Worm (Caenorhabditis elegans) whole organism, mixed stage, embryonic: ENCODE data around the gene C27A2.8.

Experiments used
- blmp-1 ChIP-seq: fragments of 150-350 bp; optimal IDR thresholded peaks from 2 replicates; lab custom pipeline; 2014; ENCODE audit warnings: missing biosample characterization, missing genetic modification characterization
- ces-1 ChIP-seq: fragments of 150-350 bp; optimal IDR thresholded peaks from 2 replicates; lab custom pipeline; 2014; ENCODE audit warnings: missing biosample characterization, missing genetic modification reagents, missing genetic modification characterization
- drap-1 ChIP-seq: fragments of 200-800 bp; sonication (Bioruptor generic); optimal IDR thresholded peaks from 3 replicates; lab custom pipeline; 2018; ENCODE audit warnings: mild to moderate bottlenecking, missing genetic modification characterization, missing compliant biosample characterization
- elt-1 ChIP-seq: sonication (generic microtip); optimal IDR thresholded peaks from 2 replicates; lab custom pipeline; 2017; ENCODE audit warnings: missing genetic modification characterization, mild to moderate bottlenecking, missing compliant biosample characterization, antibody characterized with exemption, moderate library complexity, borderline replicate concordance; ENCODE audit not compliant: insufficient read depth
- elt-3 ChIP-seq: fragments of 150-350 bp; optimal IDR thresholded peaks from 2 replicates; lab custom pipeline; 2014; ENCODE audit warnings: missing biosample characterization, missing genetic modification characterization
- lin-13 ChIP-seq: fragments of 150-350 bp; optimal IDR thresholded peaks from 2 replicates; lab custom pipeline; 2014; ENCODE audit warnings: missing biosample characterization, missing genetic modification characterization
- lin-32 ChIP-seq: fragments of 200-800 bp; sonication (Bioruptor generic); optimal IDR thresholded peaks from 2 replicates; lab custom pipeline; 2018; ENCODE audit warnings: mild to moderate bottlenecking, missing genetic modification characterization, missing compliant biosample characterization
- nhr-12 ChIP-seq: fragments of 150-350 bp; optimal IDR thresholded peaks from 2 replicates; lab custom pipeline; 2014; ENCODE audit warnings: missing biosample characterization, missing genetic modification characterization
- nhr-28 ChIP-seq: fragments of 150-350 bp; optimal IDR thresholded peaks from 2 replicates; lab custom pipeline; 2014; ENCODE audit warnings: missing biosample characterization, missing genetic modification characterization
- nhr-76 ChIP-seq: sonication (generic microtip); optimal IDR thresholded peaks from 2 replicates; lab custom pipeline; 2017; ENCODE audit warnings: missing biosample characterization, missing genetic modification characterization
- pha-4 ChIP-seq: fragments of 150-350 bp; optimal IDR thresholded peaks from 2 replicates; lab custom pipeline; 2018; ENCODE audit warnings: missing biosample characterization, missing genetic modification reagents, missing genetic modification characterization
- unc-39 ChIP-seq: fragments of 150-350 bp; optimal IDR thresholded peaks from 2 replicates; lab custom pipeline; 2014; ENCODE audit warnings: missing biosample characterization, missing genetic modification characterization
- ztf-11 ChIP-seq: fragments of 150-350 bp; optimal IDR thresholded peaks from 2 replicates; lab custom pipeline; 2014; ENCODE audit warnings: missing biosample characterization, missing genetic modification characterization

- no peak for TF ChIP-seq elt-3
- no peak for TF ChIP-seq blmp-1 (tag; lab: Kevin White, UChicago)
- TF ChIP-seq nhr-28 (tag; lab: Kevin White, UChicago) = no peak
- no peak for TF ChIP-seq ces-1 (GFP tag; lab: Kevin White, UChicago)
- no peak for TF ChIP-seq ztf-11 (tag; lab: Kevin White, UChicago)
- TF ChIP-seq lin-32 = no peak
- no peak for TF ChIP-seq drap-1 (GFP tag; lab: Kevin White, UChicago)
- TF ChIP-seq pha-4 (tag; lab: Kevin White, UChicago) = no peak
- no peak for TF ChIP-seq elt-1 (tag; lab: Kevin White, UChicago)
- TF ChIP-seq nhr-12 = no peak
- no peak for TF ChIP-seq nhr-76 (tag; lab: Kevin White, UChicago)
- TF ChIP-seq unc-39 = no peak
- no peak for TF ChIP-seq lin-13 (tag; lab: Kevin White, UChicago)
Observed at ce11 chrII:5101701-5102100, 33.9 kb upstream of the C27A2.8 start, which contains the start of the genes idpb-3 and idpb-1.
